Worm (Caenorhabditis elegans) whole organism, late embryonic: ENCODE data around the gene sms-5.

Experiments
- C08G9.2 ChIP-seq: sonication (generic microtip); optimal IDR thresholded peaks from 2 replicates; lab custom pipeline; 2016; ENCODE audit warnings: mild to moderate bottlenecking, missing genetic modification characterization, moderate library complexity, missing compliant biosample characterization
- C38D4.7 ChIP-seq: fragments of 200-800 bp; sonication (Bioruptor generic); optimal IDR thresholded peaks from 2 replicates; lab custom pipeline; 2018; ENCODE audit warnings: mild to moderate bottlenecking, missing genetic modification characterization, moderate library complexity, missing compliant biosample characterization
- K02D7.2 ChIP-seq: sonication (generic microtip); optimal IDR thresholded peaks from 2 replicates; lab custom pipeline; 2017; ENCODE audit warnings: mild to moderate bottlenecking, missing genetic modification characterization, missing compliant biosample characterization
- K09A11.1 ChIP-seq: sonication (generic microtip); optimal IDR thresholded peaks from 2 replicates; lab custom pipeline; 2017; ENCODE audit warnings: antibody characterized with exemption, mild to moderate bottlenecking, missing genetic modification characterization, missing compliant biosample characterization; ENCODE audit not compliant: insufficient read depth
- Y22D7AL.16 ChIP-seq: sonication (generic microtip); optimal IDR thresholded peaks from 2 replicates; lab custom pipeline; 2016; ENCODE audit warnings: missing genetic modification characterization, missing compliant biosample characterization
- ahr-1 ChIP-seq: sonication (generic microtip); optimal IDR thresholded peaks from 2 replicates; lab custom pipeline; 2016; ENCODE audit warnings: missing genetic modification characterization, missing compliant biosample characterization
- ceh-14 ChIP-seq: sonication (generic microtip); optimal IDR thresholded peaks from 2 replicates; lab custom pipeline; 2016; ENCODE audit warnings: missing genotype, missing genetic modification characterization, missing compliant biosample characterization
- ceh-18 ChIP-seq: sonication (generic microtip); optimal IDR thresholded peaks from 2 replicates; lab custom pipeline; 2016; ENCODE audit warnings: missing genetic modification characterization, missing compliant biosample characterization
- ceh-19 ChIP-seq: fragments of 200-800 bp; sonication (Bioruptor generic); optimal IDR thresholded peaks from 2 replicates; lab custom pipeline; 2018; ENCODE audit warnings: mild to moderate bottlenecking, missing genetic modification characterization, missing compliant biosample characterization
- ceh-2 ChIP-seq: sonication (generic microtip); optimal IDR thresholded peaks from 2 replicates; lab custom pipeline; 2016; ENCODE audit warnings: missing genotype, missing genetic modification characterization, missing compliant biosample characterization
- ceh-22 ChIP-seq: sonication (generic microtip); optimal IDR thresholded peaks from 2 replicates; lab custom pipeline; 2017; ENCODE audit warnings: missing biosample characterization, missing genetic modification characterization
- ceh-24 ChIP-seq: sonication (generic microtip); optimal IDR thresholded peaks from 2 replicates; lab custom pipeline; 2016; ENCODE audit warnings: mild to moderate bottlenecking, missing genetic modification characterization, missing compliant biosample characterization
- ceh-30 ChIP-seq: fragments of 150-350 bp; optimal IDR thresholded peaks from 2 replicates; lab custom pipeline; 2014; ENCODE audit warnings: missing biosample characterization, missing genetic modification characterization
- ceh-31 ChIP-seq: sonication (generic microtip); optimal IDR thresholded peaks from 2 replicates; lab custom pipeline; 2016; ENCODE audit warnings: missing genetic modification characterization, missing compliant biosample characterization
- ceh-45 ChIP-seq: fragments of 200-800 bp; sonication (Bioruptor generic); IDR thresholded peaks from 2 replicates; pipeline ENCODE4 v1.3.6; 2022; ENCODE audit warnings: missing genetic modification reagents, missing genetic modification characterization, missing compliant biosample characterization
- ceh-48 ChIP-seq: sonication (generic microtip); optimal IDR thresholded peaks from 2 replicates; lab custom pipeline; 2016; ENCODE audit warnings: missing genetic modification characterization, inconsistent platforms, missing compliant biosample characterization
- ceh-6 ChIP-seq: fragments of 200-800 bp; sonication (Bioruptor generic); optimal IDR thresholded peaks from 2 replicates; lab custom pipeline; 2018; ENCODE audit warnings: mild to moderate bottlenecking, missing genetic modification characterization, missing compliant biosample characterization
- ceh-9 ChIP-seq: sonication (generic microtip); optimal IDR thresholded peaks from 2 replicates; lab custom pipeline; 2016; ENCODE audit warnings: mild to moderate bottlenecking, missing genetic modification characterization, inconsistent platforms, missing compliant biosample characterization
- che-1 ChIP-seq: sonication (generic microtip); optimal IDR thresholded peaks from 2 replicates; lab custom pipeline; 2016; ENCODE audit warnings: mild to moderate bottlenecking, missing genetic modification characterization, missing compliant biosample characterization
- dve-1 ChIP-seq: sonication (generic microtip); optimal IDR thresholded peaks from 2 replicates; lab custom pipeline; 2017; ENCODE audit warnings: antibody characterized with exemption, mild to moderate bottlenecking, missing genetic modification characterization, missing compliant biosample characterization
- elt-2 ChIP-seq: sonication (generic microtip); optimal IDR thresholded peaks from 2 replicates; lab custom pipeline; 2016; ENCODE audit warnings: missing genetic modification reagents, missing genetic modification characterization, missing compliant biosample characterization
- eyg-1 ChIP-seq: sonication (generic microtip); optimal IDR thresholded peaks from 2 replicates; lab custom pipeline; 2016; ENCODE audit warnings: missing genotype, missing genetic modification characterization, missing compliant biosample characterization
- fkh-6 ChIP-seq: sonication (generic microtip); optimal IDR thresholded peaks from 2 replicates; lab custom pipeline; 2016; ENCODE audit warnings: missing genetic modification characterization, missing compliant biosample characterization
- hlh-15 ChIP-seq: sonication (generic microtip); optimal IDR thresholded peaks from 2 replicates; lab custom pipeline; 2016; ENCODE audit warnings: missing genetic modification characterization, missing compliant biosample characterization
- hlh-8 ChIP-seq: sonication (generic microtip); optimal IDR thresholded peaks from 2 replicates; lab custom pipeline; 2016; ENCODE audit warnings: missing genotype, missing genetic modification characterization, missing compliant biosample characterization
- lim-6 ChIP-seq: sonication (generic microtip); optimal IDR thresholded peaks from 2 replicates; lab custom pipeline; 2016; ENCODE audit warnings: missing genetic modification characterization, missing compliant biosample characterization
- lin-11 ChIP-seq: fragments of 200-800 bp; sonication (Bioruptor generic); optimal IDR thresholded peaks from 2 replicates; lab custom pipeline; 2018; ENCODE audit warnings: mild to moderate bottlenecking, missing genetic modification characterization, missing compliant biosample characterization
- madf-2 ChIP-seq: sonication (generic microtip); optimal IDR thresholded peaks from 2 replicates; lab custom pipeline; 2017; ENCODE audit warnings: missing genetic modification characterization, missing compliant biosample characterization
- mec-3 ChIP-seq: sonication (generic microtip); optimal IDR thresholded peaks from 2 replicates; lab custom pipeline; 2016; ENCODE audit warnings: borderline replicate concordance, missing genetic modification characterization, missing compliant biosample characterization
- nhr-232 ChIP-seq: sonication (generic microtip); optimal IDR thresholded peaks from 2 replicates; lab custom pipeline; 2016; ENCODE audit warnings: missing genetic modification characterization, missing compliant biosample characterization
- npax-4 ChIP-seq: sonication (generic microtip); optimal IDR thresholded peaks from 2 replicates; lab custom pipeline; 2016; ENCODE audit warnings: missing genetic modification characterization, missing compliant biosample characterization
- odd-2 ChIP-seq: sonication (generic microtip); optimal IDR thresholded peaks from 2 replicates; lab custom pipeline; 2017; ENCODE audit warnings: antibody characterized with exemption, mild to moderate bottlenecking, missing genetic modification characterization, missing compliant biosample characterization
- pag-3 ChIP-seq: sonication (generic microtip); optimal IDR thresholded peaks from 2 replicates; lab custom pipeline; 2016; ENCODE audit warnings: missing compliant biosample characterization, missing genetic modification characterization, borderline replicate concordance
- pha-2 ChIP-seq: sonication (generic microtip); optimal IDR thresholded peaks from 2 replicates; lab custom pipeline; 2017; ENCODE audit warnings: mild to moderate bottlenecking, missing genetic modification characterization, missing compliant biosample characterization
- pqm-1 ChIP-seq: sonication (generic microtip); optimal IDR thresholded peaks from 2 replicates; lab custom pipeline; 2016; ENCODE audit warnings: missing genetic modification characterization, missing compliant biosample characterization
- pros-1 ChIP-seq: fragments of 150-350 bp; optimal IDR thresholded peaks from 2 replicates; lab custom pipeline; 2014; ENCODE audit warnings: missing biosample characterization, missing genetic modification reagents, missing genetic modification characterization
- sdc-2 ChIP-seq: sonication (generic microtip); optimal IDR thresholded peaks from 2 replicates; lab custom pipeline; 2016; ENCODE audit warnings: missing genotype, missing genetic modification characterization, missing compliant biosample characterization
- sox-2 ChIP-seq: fragments of 200-800 bp; sonication (Bioruptor generic); IDR thresholded peaks from 2 replicates; pipeline ENCODE4 v1.3.6; 2022; ENCODE audit warnings: missing genetic modification reagents, missing genetic modification characterization, missing compliant biosample characterization
- sox-4 ChIP-seq: sonication (generic microtip); optimal IDR thresholded peaks from 2 replicates; lab custom pipeline; 2017; ENCODE audit warnings: mild to moderate bottlenecking, missing genetic modification characterization, inconsistent platforms, missing compliant biosample characterization
- tbx-2 ChIP-seq: sonication (generic microtip); optimal IDR thresholded peaks from 2 replicates; lab custom pipeline; 2016; ENCODE audit warnings: missing genetic modification characterization, missing compliant biosample characterization
- tbx-7 ChIP-seq: sonication (generic microtip); optimal IDR thresholded peaks from 2 replicates; lab custom pipeline; 2016; ENCODE audit warnings: missing genotype, missing genetic modification characterization, missing compliant biosample characterization
- ttx-3 ChIP-seq: sonication (generic microtip); optimal IDR thresholded peaks from 2 replicates; lab custom pipeline; 2016; ENCODE audit warnings: missing genetic modification reagents, missing genetic modification characterization, missing compliant biosample characterization
- unc-42 ChIP-seq: sonication (generic microtip); optimal IDR thresholded peaks from 2 replicates; lab custom pipeline; 2016; ENCODE audit warnings: missing genotype, missing genetic modification characterization, missing compliant biosample characterization
- unc-55 ChIP-seq: sonication (generic microtip); optimal IDR thresholded peaks from 2 replicates; lab custom pipeline; 2017; ENCODE audit warnings: missing biosample characterization, missing genetic modification reagents, missing genetic modification characterization
- zip-5 ChIP-seq: sonication (generic microtip); optimal IDR thresholded peaks from 2 replicates; lab custom pipeline; 2016; ENCODE audit warnings: missing genetic modification characterization, missing compliant biosample characterization
- ztf-16 ChIP-seq: sonication (generic microtip); optimal IDR thresholded peaks from 2 replicates; lab custom pipeline; 2017; ENCODE audit warnings: missing genetic modification characterization, missing compliant biosample characterization

Gene sms-5

DNA sequence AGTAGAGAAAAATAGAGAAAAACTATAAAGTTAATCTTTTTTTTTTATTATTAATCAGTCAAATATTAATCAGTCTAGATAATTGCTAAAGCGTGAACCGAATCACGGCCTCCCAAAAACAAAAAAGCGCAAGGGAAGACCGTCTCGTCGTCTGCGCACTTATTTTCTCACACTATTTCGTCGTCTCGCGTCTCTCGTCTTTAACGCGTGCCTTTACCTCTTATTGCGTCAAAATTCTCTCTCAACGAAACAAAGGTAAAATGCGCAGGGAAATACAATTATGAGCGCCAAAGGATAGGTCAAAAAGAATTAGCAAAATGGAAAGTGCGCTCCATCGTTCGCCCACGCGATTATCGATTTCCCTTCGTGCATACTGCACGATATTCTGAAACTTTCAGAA is 10.8 kb downstream of the sms-5 start (continued):
- TF ChIP-seq pros-1 (tag; lab: Kevin White, UChicago) (no peak), K02D7.2 (tag; lab: Kevin White, UChicago) (no peak), sox-2 (GFP tag; lab: Robert Waterston, UW) (no peak; the same call in 1 of the 2 replicates), hlh-8 (no peak), fkh-6 (tag; lab: Kevin White, UChicago) (no peak), ttx-3 (tag; lab: Kevin White, UChicago) (no peak), ceh-45 (GFP tag; lab: Robert Waterston, UW) (no peak), C08G9.2 (no peak), unc-42 (peak; percentile 46), sox-4 (no peak), pag-3 (no peak)

DNA sequence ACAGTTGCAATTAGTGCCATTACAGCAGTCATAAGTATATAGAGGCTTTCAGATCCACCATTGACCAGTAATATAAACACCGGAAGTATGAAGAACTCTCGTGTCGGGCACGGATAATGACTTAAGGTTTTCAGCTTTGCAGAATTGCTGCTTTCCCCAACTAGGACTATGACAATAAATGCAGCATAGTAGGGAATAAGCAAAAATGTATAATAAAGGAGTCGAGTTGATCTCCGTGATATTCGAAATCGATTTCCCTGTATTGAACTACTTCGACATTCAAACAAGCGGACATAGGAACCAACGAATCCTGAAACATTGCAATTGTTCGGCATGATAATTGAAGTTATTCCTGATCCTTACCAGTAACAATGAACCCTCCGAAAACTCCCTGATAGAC is 13.4 kb downstream of the sms-5 start:
- TF ChIP-seq odd-2 = no peak
- no peak for TF ChIP-seq ceh-22 (tag; lab: Kevin White, UChicago)
- TF ChIP-seq pqm-1 (tag; lab: Kevin White, UChicago) = no peak
- TF ChIP-seq madf-2 (tag; lab: Kevin White, UChicago) = no peak
- no peak for TF ChIP-seq npax-4 (tag; lab: Kevin White, UChicago)
- no peak for TF ChIP-seq tbx-7
- no peak for TF ChIP-seq nhr-232 (tag; lab: Kevin White, UChicago)

DNA sequence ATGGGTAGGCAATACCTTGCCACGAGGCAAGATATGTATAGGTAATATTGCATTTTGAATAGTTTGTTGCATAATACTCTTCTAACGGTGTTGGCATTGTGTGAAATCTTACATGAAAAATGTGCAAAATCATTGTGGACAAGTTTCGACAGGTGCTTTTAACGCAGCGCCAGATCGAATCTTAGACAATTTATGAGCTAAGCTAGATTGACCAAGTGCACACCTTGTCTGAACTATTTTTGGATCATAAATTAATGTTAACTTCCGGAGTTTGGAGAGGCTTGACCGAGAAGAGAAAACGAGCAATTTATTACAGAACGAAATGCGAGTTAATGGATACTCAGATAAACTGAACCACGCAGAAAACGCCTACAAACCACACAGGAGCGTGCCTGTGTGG is 14.0 kb downstream of the sms-5 start, which contains the start of gene srh-105:
srh-105 (minus strand) TSS at position 101 of the 400 bp plus-strand sequence.
- TF ChIP-seq ceh-45 (GFP tag; lab: Robert Waterston, UW) (no peak), nhr-232 (tag; lab: Kevin White, UChicago) (no peak), hlh-15 (no peak), pha-2 (tag; lab: Kevin White, UChicago) (no peak), K02D7.2 (tag; lab: Kevin White, UChicago) (no peak), tbx-2 (tag; lab: Kevin White, UChicago) (no peak), ceh-48 (tag; lab: Kevin White, UChicago) (no peak), ceh-14 (no peak), unc-55 (no peak), ceh-30 (no peak), zip-5 (tag; lab: Kevin White, UChicago) (no peak), pag-3 (no peak), ceh-31 (tag; lab: Kevin White, UChicago) (no peak), Y22D7AL.16 (tag; lab: Kevin White, UChicago) (no peak), ceh-9 (tag; lab: Kevin White, UChicago) (no peak), ceh-19 (GFP tag; lab: Kevin White, UChicago) (no peak), hlh-8 (no peak), lim-6 (tag; lab: Kevin White, UChicago) (no peak), eyg-1 (no peak), K09A11.1 (no peak)

DNA sequence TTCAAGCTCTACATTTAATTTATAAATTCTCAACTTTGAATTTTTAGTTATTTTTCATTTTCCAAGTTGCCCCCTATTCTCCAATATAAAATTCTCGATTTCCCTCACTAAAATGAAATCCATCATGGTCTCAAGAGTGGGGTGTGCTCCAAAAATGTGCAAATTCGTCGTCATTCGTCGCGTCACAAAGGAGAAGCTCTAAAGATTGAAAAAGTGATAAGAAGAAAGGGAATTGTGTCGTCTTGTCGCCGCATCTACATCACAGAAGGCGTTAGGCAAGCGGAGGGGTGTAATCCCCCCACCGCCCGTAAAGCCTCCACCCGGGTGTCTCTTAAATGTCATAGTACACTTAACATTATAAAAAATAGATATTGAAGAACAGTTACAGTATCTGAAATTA is 16.7 kb downstream of the sms-5 start:
- TF ChIP-seq npax-4 (tag; lab: Kevin White, UChicago) (no peak), ceh-24 (tag; lab: Kevin White, UChicago) (no peak), lin-11 (no peak), unc-55 (no peak), C38D4.7 (GFP tag; lab: Kevin White, UChicago) (no peak), ceh-2 (no peak), elt-2 (no peak), ceh-18 (tag; lab: Kevin White, UChicago) (no peak), K09A11.1 (no peak), ztf-16 (tag; lab: Kevin White, UChicago) (no peak), dve-1 (tag; lab: Kevin White, UChicago) (no peak), sdc-2 (tag; lab: Kevin White, UChicago) (no peak), ceh-6 (GFP tag; lab: Kevin White, UChicago) (no peak), mec-3 (tag; lab: Kevin White, UChicago) (no peak), pros-1 (tag; lab: Kevin White, UChicago) (no peak), che-1 (no peak), ceh-31 (tag; lab: Kevin White, UChicago) (no peak), ahr-1 (no peak), K02D7.2 (tag; lab: Kevin White, UChicago) (no peak), fkh-6 (tag; lab: Kevin White, UChicago) (no peak)
